Fruit fly (Drosophila melanogaster) whole organism, embryonic: ENCODE measurements around the gene CG7387.

Experiments used
- Abd-B ChIP-seq: fragments of 200-800 bp; sonication (Bioruptor generic); optimal IDR thresholded peaks from 2 replicates; lab custom pipeline; 2018; ENCODE audit warnings: missing biosample characterization, mild to moderate bottlenecking, missing genetic modification characterization, moderate library complexity
- B-H1 ChIP-seq: fragments of 200-800 bp; sonication (Bioruptor generic); IDR thresholded peaks from 3 replicates; pipeline ENCODE4 v1.3.6; 2022; ENCODE audit warnings: missing biosample characterization, missing genetic modification characterization
- CG10267 ChIP-seq: fragments of 200-800 bp; sonication (Bioruptor generic); optimal IDR thresholded peaks from 2 replicates; lab custom pipeline; 2018; ENCODE audit warnings: missing biosample characterization, mild to moderate bottlenecking, missing genetic modification characterization, moderate library complexity
- CG10543 ChIP-seq: fragments of 200-800 bp; sonication (Bioruptor generic); optimal IDR thresholded peaks from 3 replicates; lab custom pipeline; 2017; ENCODE audit warnings: missing biosample characterization, mild to moderate bottlenecking, missing genetic modification characterization, moderate library complexity
- CG11696 ChIP-seq: fragments of 200-800 bp; sonication (Bioruptor generic); IDR thresholded peaks from 2 replicates; pipeline ENCODE4 v1.3.6; 2022; ENCODE audit warnings: missing biosample characterization, missing genetic modification characterization
- CG12659 ChIP-seq: fragments of 200-800 bp; sonication (Bioruptor generic); optimal IDR thresholded peaks from 3 replicates; lab custom pipeline; 2017; ENCODE audit warnings: mild to moderate bottlenecking, missing biosample characterization, missing genetic modification reagents, missing genetic modification characterization
- CG14014 ChIP-seq: fragments of 200-800 bp; sonication (Bioruptor generic); IDR thresholded peaks from 2 replicates; pipeline ENCODE4 v1.3.6; 2022; ENCODE audit warnings: missing biosample characterization, missing genetic modification characterization
- CG15601 ChIP-seq: fragments of 200-800 bp; sonication (Bioruptor generic); optimal IDR thresholded peaks from 3 replicates; lab custom pipeline; 2019; ENCODE audit warnings: missing biosample characterization, mild to moderate bottlenecking, missing genetic modification characterization, moderate library complexity
- CG17361 ChIP-seq: fragments of 200-800 bp; sonication (Bioruptor generic); IDR thresholded peaks from 3 replicates; pipeline ENCODE4 v1.3.6; 2022; ENCODE audit warnings: missing biosample characterization, missing genetic modification characterization
- CG42726 ChIP-seq: fragments of 200-800 bp; sonication (Bioruptor generic); IDR thresholded peaks from 2 replicates; pipeline ENCODE4 v1.3.6; 2022; ENCODE audit warnings: missing biosample characterization, missing genetic modification characterization; ENCODE audit not compliant: partially characterized antibody
- CG7372 ChIP-seq: fragments of 200-800 bp; sonication (Bioruptor generic); IDR thresholded peaks from 2 replicates; pipeline ENCODE4 v1.3.6; 2022; ENCODE audit warnings: missing biosample characterization, missing genetic modification characterization
- CG7786 ChIP-seq: fragments of 200-800 bp; sonication (Bioruptor generic); optimal IDR thresholded peaks from 2 replicates; lab custom pipeline; 2016; ENCODE audit warnings: missing biosample characterization, missing genetic modification characterization
- CG8478 ChIP-seq: fragments of >200 bp; optimal IDR thresholded peaks from 2 replicates; lab custom pipeline; 2018
- CG8765 ChIP-seq: fragments of 200-800 bp; sonication (Bioruptor generic); IDR thresholded peaks from 2 replicates; pipeline ENCODE4 v1.3.6; 2022; ENCODE audit warnings: missing biosample characterization, missing genetic modification characterization
- CG9727 ChIP-seq: fragments of 200-800 bp; sonication (Bioruptor generic); optimal IDR thresholded peaks from 3 replicates; lab custom pipeline; 2017; ENCODE audit warnings: missing biosample characterization, mild to moderate bottlenecking, missing genetic modification characterization
- CG9876 ChIP-seq: fragments of 200-800 bp; sonication (Bioruptor generic); optimal IDR thresholded peaks from 2 replicates; lab custom pipeline; 2016; ENCODE audit warnings: missing biosample characterization, missing genetic modification characterization
- CkIIα-i1 ChIP-seq: fragments of 200-800 bp; sonication (Bioruptor generic); IDR thresholded peaks from 2 replicates; pipeline ENCODE4 v1.3.6; 2022; ENCODE audit warnings: missing biosample characterization, missing genetic modification characterization
- D19B ChIP-seq: fragments of 200-800 bp; sonication (Bioruptor generic); optimal IDR thresholded peaks from 2 replicates; lab custom pipeline; 2017; ENCODE audit warnings: missing biosample characterization, mild to moderate bottlenecking, missing genetic modification characterization
- HLH54F ChIP-seq: fragments of 200-800 bp; sonication (Bioruptor generic); optimal IDR thresholded peaks from 3 replicates; lab custom pipeline; 2016; ENCODE audit warnings: missing biosample characterization, missing genetic modification characterization
- Hey ChIP-seq: fragments of 200-800 bp; sonication (Bioruptor generic); optimal IDR thresholded peaks from 3 replicates; lab custom pipeline; 2018; ENCODE audit warnings: missing biosample characterization, mild to moderate bottlenecking, missing genetic modification characterization
- Hr39 ChIP-seq: fragments of >200 bp; optimal IDR thresholded peaks from 2 replicates; lab custom pipeline; 2017
- Lpt ChIP-seq: fragments of >200 bp; optimal IDR thresholded peaks from 2 replicates; lab custom pipeline; 2018; ENCODE audit warnings: missing biosample characterization, missing genetic modification characterization
- MTF-1 ChIP-seq: fragments of 200-800 bp; sonication (Bioruptor generic); optimal IDR thresholded peaks from 2 replicates; lab custom pipeline; 2018; ENCODE audit warnings: missing biosample characterization, mild to moderate bottlenecking, missing genetic modification characterization, borderline replicate concordance
- Mes4 ChIP-seq: fragments of 200-800 bp; sonication (Bioruptor generic); optimal IDR thresholded peaks from 2 replicates; lab custom pipeline; 2016; ENCODE audit warnings: missing biosample characterization, missing genetic modification characterization
- Mrtf ChIP-seq: fragments of 200-800 bp; sonication (Bioruptor generic); IDR thresholded peaks from 3 replicates; pipeline ENCODE4 v1.3.6; 2022; ENCODE audit warnings: missing biosample characterization, missing genetic modification characterization
- Ptx1 ChIP-seq: fragments of 200-800 bp; sonication (Bioruptor generic); IDR thresholded peaks from 2 replicates; pipeline ENCODE4 v1.3.6; 2022; ENCODE audit warnings: missing biosample characterization, missing genetic modification characterization
- Rx ChIP-seq: fragments of 200-800 bp; sonication (Bioruptor generic); IDR thresholded peaks from 2 replicates; pipeline ENCODE4 v1.3.6; 2022; ENCODE audit warnings: missing biosample characterization, missing genetic modification characterization
- Sry-β ChIP-seq: fragments of 200-800 bp; sonication (Bioruptor generic); optimal IDR thresholded peaks from 2 replicates; lab custom pipeline; 2018; ENCODE audit warnings: missing biosample characterization, mild to moderate bottlenecking, missing genetic modification characterization, moderate library complexity
- Xbp1 ChIP-seq: fragments of 200-800 bp; sonication (Bioruptor generic); optimal IDR thresholded peaks from 3 replicates; lab custom pipeline; 2016; ENCODE audit warnings: missing biosample characterization, mild to moderate bottlenecking, missing genetic modification characterization
- aop ChIP-seq: fragments of 200-800 bp; sonication (Bioruptor generic); IDR thresholded peaks from 2 replicates; pipeline ENCODE4 v1.3.6; 2022; ENCODE audit warnings: missing biosample characterization, missing genetic modification characterization
- ap ChIP-seq: fragments of 200-800 bp; sonication (Bioruptor generic); IDR thresholded peaks from 2 replicates; pipeline ENCODE4 v1.3.6; 2022; ENCODE audit warnings: missing biosample characterization, missing genetic modification characterization
- crol ChIP-seq: fragments of 200-800 bp; sonication (Bioruptor generic); IDR thresholded peaks from 2 replicates; pipeline ENCODE4 v1.3.6; 2022; ENCODE audit warnings: missing biosample characterization, missing genetic modification characterization
- danr ChIP-seq: fragments of 200-800 bp; sonication (Bioruptor generic); IDR thresholded peaks from 2 replicates; pipeline ENCODE4 v1.3.6; 2022; ENCODE audit warnings: missing biosample characterization, missing genetic modification characterization
- disco-r ChIP-seq: fragments of 200-800 bp; sonication (Bioruptor generic); optimal IDR thresholded peaks from 2 replicates; lab custom pipeline; 2016; ENCODE audit warnings: missing biosample characterization, missing genetic modification characterization
- eve ChIP-seq, 2 experiments: fragments of >200 bp; optimal IDR thresholded peaks; 2 replicates each; lab custom pipeline; 2017; ENCODE audit warnings: missing biosample characterization in 2 of 2, missing genetic modification characterization in 2 of 2
- fd102C ChIP-seq: fragments of 200-800 bp; sonication (Bioruptor generic); optimal IDR thresholded peaks from 2 replicates; lab custom pipeline; 2018; ENCODE audit warnings: missing biosample characterization, mild to moderate bottlenecking, missing genetic modification characterization, moderate library complexity
- gcm ChIP-seq: fragments of 200-800 bp; sonication (Bioruptor generic); optimal IDR thresholded peaks from 2 replicates; lab custom pipeline; 2019; ENCODE audit warnings: missing biosample characterization, mild to moderate bottlenecking, missing genetic modification characterization, moderate library complexity
- gsb-n ChIP-seq: fragments of 200-800 bp; sonication (Bioruptor generic); optimal IDR thresholded peaks from 3 replicates; lab custom pipeline; 2018; ENCODE audit warnings: missing biosample characterization, mild to moderate bottlenecking, missing genetic modification characterization
- nerfin-2 ChIP-seq: fragments of 200-800 bp; sonication (Bioruptor generic); IDR thresholded peaks from 2 replicates; pipeline ENCODE4 v1.3.6; 2022; ENCODE audit warnings: missing biosample characterization, missing genetic modification characterization; ENCODE audit not compliant: partially characterized antibody
- odd ChIP-seq: fragments of 200-800 bp; sonication (Bioruptor generic); optimal IDR thresholded peaks from 2 replicates; lab custom pipeline; 2017; ENCODE audit warnings: missing biosample characterization, mild to moderate bottlenecking, missing genetic modification characterization
- onecut ChIP-seq: fragments of 200-800 bp; sonication (Bioruptor generic); IDR thresholded peaks from 2 replicates; pipeline ENCODE4 v1.3.6; 2022; ENCODE audit warnings: missing biosample characterization, missing genetic modification characterization
- org-1 ChIP-seq: fragments of 200-800 bp; sonication (Bioruptor generic); optimal IDR thresholded peaks from 2 replicates; lab custom pipeline; 2017; ENCODE audit warnings: missing biosample characterization, missing genetic modification characterization
- pnt ChIP-seq: fragments of 200-800 bp; sonication (Bioruptor generic); optimal IDR thresholded peaks from 3 replicates; lab custom pipeline; 2016; ENCODE audit warnings: missing biosample characterization, missing genetic modification characterization
- psq ChIP-seq: fragments of 200-800 bp; sonication (Bioruptor generic); optimal IDR thresholded peaks from 2 replicates; lab custom pipeline; 2017; ENCODE audit warnings: missing biosample characterization, missing genetic modification characterization
- pzg ChIP-seq: fragments of 200-800 bp; sonication (Bioruptor generic); optimal IDR thresholded peaks from 3 replicates; lab custom pipeline; 2018; ENCODE audit warnings: missing biosample characterization, mild to moderate bottlenecking, missing genetic modification characterization, moderate library complexity
- row ChIP-seq: fragments of 200-800 bp; sonication (Bioruptor generic); IDR thresholded peaks from 3 replicates; pipeline ENCODE4 v1.3.6; 2022; ENCODE audit warnings: missing biosample characterization, missing genetic modification characterization
- scrt ChIP-seq: fragments of 200-800 bp; sonication (Bioruptor generic); optimal IDR thresholded peaks from 2 replicates; lab custom pipeline; 2018; ENCODE audit warnings: missing biosample characterization, mild to moderate bottlenecking, missing genetic modification characterization, moderate library complexity
- slbo ChIP-seq: fragments of 200-800 bp; sonication (Bioruptor generic); IDR thresholded peaks from 2 replicates; pipeline ENCODE4 v1.3.6; 2022; ENCODE audit warnings: missing biosample characterization, missing genetic modification characterization
- vnd ChIP-seq: fragments of 200-800 bp; sonication (Bioruptor generic); IDR thresholded peaks from 3 replicates; pipeline ENCODE4 v1.3.6; 2022; ENCODE audit warnings: missing biosample characterization, missing genetic modification characterization; ENCODE audit not compliant: partially characterized antibody
- zfh2 ChIP-seq: fragments of 200-800 bp; sonication (Bioruptor generic); optimal IDR thresholded peaks from 2 replicates; lab custom pipeline; 2016; ENCODE audit warnings: missing biosample characterization, missing genetic modification characterization

CG7387 gene

dm6 chr3L:8153206-8153996, 39.5 kb downstream of the CG7387 start (continued):
- no peak for TF ChIP-seq nerfin-2 (GFP tag; lab: Robert Waterston, UW)
- no peak for TF ChIP-seq CG42726 (GFP tag; lab: Robert Waterston, UW)
- peak; percentile 12 for TF ChIP-seq gcm (GFP tag; lab: Kevin White, UChicago)
- TF ChIP-seq CG10267 (tag; lab: Kevin White, UChicago) = peak; percentile 35
- TF ChIP-seq zfh2 (GFP tag; lab: Kevin White, UChicago) = no peak
- TF ChIP-seq crol = no peak
- peak; percentile 36 for TF ChIP-seq CG9727 (GFP tag; lab: Kevin White, UChicago)
- TF ChIP-seq CkIIα-i1 (GFP tag; lab: Robert Waterston, UW) = no peak
- peak; percentile 68 for TF ChIP-seq Ptx1 (GFP tag; lab: Robert Waterston, UW)
- peak; percentile 33 for TF ChIP-seq Abd-B
- no peak for TF ChIP-seq CG10543 (GFP tag; lab: Kevin White, UChicago)
- TF ChIP-seq CG7372 (GFP tag; lab: Robert Waterston, UW) = no peak
- 0 out of 3 replicates have a peak, but pooled peaks have one; percentile 29 for TF ChIP-seq CG17361 (GFP tag; lab: Robert Waterston, UW)
- TF ChIP-seq pnt (GFP tag; lab: Kevin White, UChicago) = peak; percentile 36
- peak; percentile 63 for TF ChIP-seq row
- TF ChIP-seq CG8765 (GFP tag; lab: Robert Waterston, UW) = no peak
- no peak for TF ChIP-seq Sry-β (GFP tag; lab: Kevin White, UChicago)
- no peak for TF ChIP-seq CG11696
- TF ChIP-seq Rx (GFP tag; lab: Robert Waterston, UW) = peak; percentile 58
- peak; percentile 34 for TF ChIP-seq Mes4 (GFP tag; lab: Kevin White, UChicago)
- peak; percentile 44; the same call in 1 of the 2 replicates for TF ChIP-seq onecut (GFP tag; lab: Robert Waterston, UW)
- no peak for TF ChIP-seq aop (GFP tag; lab: Robert Waterston, UW)
- peak; percentile 53; the same call in 1 of the 3 replicates for TF ChIP-seq Mrtf (GFP tag; lab: Robert Waterston, UW)
- TF ChIP-seq pzg (GFP tag; lab: Kevin White, UChicago) = no peak
- TF ChIP-seq CG15601 (tag; lab: Kevin White, UChicago) = no peak
- TF ChIP-seq psq (GFP tag; lab: Kevin White, UChicago) = no peak
- 0 out of 2 replicates have a peak, but pooled peaks have one; percentile 23 for TF ChIP-seq danr (GFP tag; lab: Robert Waterston, UW)
- no peak for TF ChIP-seq fd102C (GFP tag; lab: Kevin White, UChicago)
- TF ChIP-seq B-H1 (GFP tag; lab: Robert Waterston, UW) = peak; percentile 26; the same call in 2 of the 3 replicates
- no peak for TF ChIP-seq vnd (GFP tag; lab: Robert Waterston, UW)
- TF ChIP-seq scrt = peak; percentile 32
- no peak for TF ChIP-seq CG7786 (GFP tag; lab: Kevin White, UChicago)
- TF ChIP-seq CG9876 = no peak
- TF ChIP-seq odd (GFP tag; lab: Kevin White, UChicago) = no peak
- peak; percentile 58 for TF ChIP-seq CG12659 (GFP tag; lab: Kevin White, UChicago)
- TF ChIP-seq slbo (GFP tag; lab: Robert Waterston, UW) = peak; percentile 51
- no peak for TF ChIP-seq CG8478 (lab: Kevin White, UChicago)
- no peak for TF ChIP-seq MTF-1 (GFP tag; lab: Kevin White, UChicago)
- TF ChIP-seq disco-r (GFP tag; lab: Kevin White, UChicago) = no peak
- peak; percentile 10 for TF ChIP-seq gsb-n (tag; lab: Kevin White, UChicago)
- peak; percentile 49; the same call in 1 of the 2 replicates for TF ChIP-seq ap (GFP tag; lab: Robert Waterston, UW)
- TF ChIP-seq Hr39 (lab: Kevin White, UChicago) = no peak
- TF ChIP-seq eve (GFP tag; optimal IDR thresholded peaks at IDR 0.05; lab: Kevin White, UChicago) = peak in 1 of 2 experiments; percentile 62
- TF ChIP-seq org-1 (GFP tag; lab: Kevin White, UChicago) = peak; percentile 15
- TF ChIP-seq D19B (GFP tag; lab: Kevin White, UChicago) = no peak
- no peak for TF ChIP-seq Lpt (GFP tag; lab: Kevin White, UChicago)
- TF ChIP-seq Xbp1 = peak; percentile 72
- no peak for TF ChIP-seq Hey
- no peak for TF ChIP-seq HLH54F (GFP tag; lab: Kevin White, UChicago)
- TF ChIP-seq CG14014 = 0 out of 2 replicates have a peak, but pooled peaks have one; percentile 31
